Worm (Caenorhabditis elegans) whole organism, L4 larva: ENCODE measurements around the gene sdz-35.

ENCODE experiments used
- F37D6.2 ChIP-seq: sonication (generic microtip); optimal IDR thresholded peaks from 2 replicates; lab custom pipeline; 2016; ENCODE audit warnings: mild to moderate bottlenecking, missing genetic modification characterization, missing compliant biosample characterization
- R02D3.7 ChIP-seq: fragments of 150-350 bp; sonication (generic microtip); optimal IDR thresholded peaks from 3 replicates; lab custom pipeline; 2014; ENCODE audit warnings: missing biosample characterization, missing genetic modification characterization
- T20F7.1 ChIP-seq: fragments of 200-800 bp; sonication (Bioruptor generic); optimal IDR thresholded peaks from 2 replicates; lab custom pipeline; 2018; ENCODE audit warnings: mild to moderate bottlenecking, missing genetic modification characterization, missing compliant biosample characterization
- Y48G9A.11 ChIP-seq: fragments of 200-800 bp; sonication (Bioruptor generic); IDR thresholded peaks from 2 replicates; pipeline ENCODE4 v1.3.6; 2022; ENCODE audit warnings: missing genetic modification reagents, missing genetic modification characterization, missing compliant biosample characterization
- Y75B8A.6 ChIP-seq: fragments of 200-800 bp; sonication (Bioruptor generic); IDR thresholded peaks from 2 replicates; pipeline ENCODE4 v1.3.6; 2022; ENCODE audit warnings: missing genetic modification reagents, missing genetic modification characterization, missing compliant biosample characterization
- aha-1 ChIP-seq: fragments of 150-350 bp; peaks from one replicate; lab custom pipeline; 2014; ENCODE audit warnings: missing biosample characterization, missing genetic modification characterization
- attf-4 ChIP-seq: sonication (generic microtip); optimal IDR thresholded peaks from 3 replicates; lab custom pipeline; 2017; ENCODE audit warnings: missing biosample characterization, missing genetic modification characterization
- ceh-28 ChIP-seq: fragments of 150-350 bp; optimal IDR thresholded peaks from 2 replicates; lab custom pipeline; 2014; ENCODE audit warnings: missing biosample characterization, missing genetic modification reagents, missing genetic modification characterization
- ces-1 ChIP-seq: fragments of 150-350 bp; sonication (generic microtip); optimal IDR thresholded peaks from 4 replicates; lab custom pipeline; 2014; ENCODE audit warnings: missing biosample characterization, missing genetic modification reagents, missing genetic modification characterization
- cey-2 ChIP-seq: sonication (generic microtip); optimal IDR thresholded peaks from 3 replicates; lab custom pipeline; 2017; ENCODE audit warnings: missing genetic modification characterization, mild to moderate bottlenecking, missing compliant biosample characterization, antibody characterized with exemption, borderline replicate concordance; ENCODE audit not compliant: insufficient read depth
- daf-16 ChIP-seq, 3 experiments: sonication (generic microtip); optimal IDR thresholded peaks; 2 replicates each; lab custom pipeline; 2016 to 2017; ENCODE audit warnings: missing genetic modification characterization in 3 of 3, missing genetic modification reagents in 3 of 3, mild to moderate bottlenecking in 2 of 3, missing compliant biosample characterization in 2 of 3, missing biosample characterization in 1 of 3, moderate library complexity in 1 of 3
- daf-19 ChIP-seq: fragments of 200-800 bp; sonication (Bioruptor generic); conservative IDR thresholded peaks from 2 replicates; pipeline ENCODE4 v1.3.6; 2022; ENCODE audit warnings: missing genetic modification characterization, missing compliant biosample characterization
- egl-43 ChIP-seq: fragments of 200-800 bp; sonication (Bioruptor generic); IDR thresholded peaks from 2 replicates; pipeline ENCODE4 v1.3.6; 2022; ENCODE audit warnings: missing genetic modification reagents, missing genetic modification characterization, missing compliant biosample characterization
- fos-1 ChIP-seq: fragments of 150-350 bp; optimal IDR thresholded peaks from 2 replicates; lab custom pipeline; 2014; ENCODE audit warnings: missing biosample characterization, missing genetic modification characterization
- gei-8 ChIP-seq: fragments of 200-800 bp; sonication (Bioruptor generic); optimal IDR thresholded peaks from 2 replicates; lab custom pipeline; 2018; ENCODE audit warnings: mild to moderate bottlenecking, missing genetic modification characterization, missing compliant biosample characterization
- hif-1 ChIP-seq, 2 experiments: sonication (generic microtip); optimal IDR thresholded peaks; 2 replicates each; lab custom pipeline; 2016 to 2017; ENCODE audit warnings: missing compliant biosample characterization in 2 of 2, missing genetic modification characterization in 2 of 2, missing genetic modification reagents in 2 of 2, missing genotype in 2 of 2, mild to moderate bottlenecking in 1 of 2
- hlh-11 ChIP-seq: fragments of 200-800 bp; sonication (Bioruptor generic); optimal IDR thresholded peaks from 2 replicates; lab custom pipeline; 2018; ENCODE audit warnings: mild to moderate bottlenecking, missing genetic modification characterization, missing compliant biosample characterization
- hmg-1.1 ChIP-seq: fragments of 200-800 bp; sonication (Bioruptor generic); IDR thresholded peaks from 2 replicates; pipeline ENCODE4 v1.3.6; 2022; ENCODE audit warnings: missing genetic modification reagents, missing genetic modification characterization, missing compliant biosample characterization
- lin-1 ChIP-seq: fragments of 200-800 bp; sonication (Bioruptor generic); IDR thresholded peaks from 2 replicates; pipeline ENCODE4 v1.3.6; 2022; ENCODE audit warnings: missing genetic modification reagents, missing genetic modification characterization, missing compliant biosample characterization
- lin-13 ChIP-seq: fragments of 150-350 bp; optimal IDR thresholded peaks from 2 replicates; lab custom pipeline; 2014; ENCODE audit warnings: missing biosample characterization, missing genetic modification reagents, missing genetic modification characterization
- nhr-25 ChIP-seq: sonication (generic microtip); optimal IDR thresholded peaks from 2 replicates; lab custom pipeline; 2017; ENCODE audit warnings: missing genetic modification characterization, mild to moderate bottlenecking, missing compliant biosample characterization, antibody characterized with exemption, moderate library complexity, borderline replicate concordance; ENCODE audit not compliant: insufficient read depth
- nhr-42 ChIP-seq: fragments of 200-800 bp; sonication (Bioruptor generic); IDR thresholded peaks from 2 replicates; pipeline ENCODE4 v1.3.6; 2022; ENCODE audit warnings: missing genetic modification characterization, missing compliant biosample characterization
- nhr-48 ChIP-seq: sonication (generic microtip); optimal IDR thresholded peaks from 2 replicates; lab custom pipeline; 2016; ENCODE audit warnings: mild to moderate bottlenecking, missing genetic modification characterization, missing compliant biosample characterization
- set-16 ChIP-seq: fragments of 200-800 bp; sonication (Bioruptor generic); IDR thresholded peaks from 2 replicates; pipeline ENCODE4 v1.3.6; 2022; ENCODE audit warnings: missing genetic modification reagents, missing genetic modification characterization, missing compliant biosample characterization
- spr-3 ChIP-seq: fragments of 200-800 bp; sonication (Bioruptor generic); optimal IDR thresholded peaks from 2 replicates; lab custom pipeline; 2018; ENCODE audit warnings: mild to moderate bottlenecking, missing genetic modification characterization, missing compliant biosample characterization
- unc-130 ChIP-seq: sonication (generic microtip); optimal IDR thresholded peaks from 2 replicates; lab custom pipeline; 2016; ENCODE audit warnings: missing genetic modification reagents, missing genetic modification characterization, missing compliant biosample characterization
- unc-62 ChIP-seq, 3 experiments: fragments of 150-350 bp in 1 of 3; sonication (generic microtip); optimal IDR thresholded peaks in 2 of 3; peaks in 1 of 3; 1 replicate in 1 of 3; 2 replicates in 2 of 3; lab custom pipeline; 2014 to 2017; ENCODE audit warnings: missing biosample characterization in 3 of 3, missing genetic modification characterization in 3 of 3, missing genetic modification reagents in 3 of 3, missing genotype in 1 of 3
- vab-7 ChIP-seq: fragments of 200-800 bp; sonication (Bioruptor generic); IDR thresholded peaks from 2 replicates; pipeline ENCODE4 v1.3.6; 2022; ENCODE audit warnings: missing genetic modification reagents, missing genetic modification characterization, missing compliant biosample characterization
- zag-1 ChIP-seq: fragments of 150-350 bp; optimal IDR thresholded peaks from 2 replicates; lab custom pipeline; 2014; ENCODE audit warnings: missing biosample characterization, missing genetic modification characterization
- zip-11 ChIP-seq: fragments of 200-800 bp; sonication (Bioruptor generic); IDR thresholded peaks from 2 replicates; pipeline ENCODE4 v1.3.6; 2022; ENCODE audit warnings: missing genetic modification characterization, missing compliant biosample characterization
- zip-2 ChIP-seq: fragments of 150-350 bp; optimal IDR thresholded peaks from 2 replicates; lab custom pipeline; 2014; ENCODE audit warnings: missing biosample characterization, missing genetic modification characterization

The sdz-35 gene

ce11 chrII:3208679-3209078, at the start of gene sdz-35:
sdz-35 (minus strand) TSS chrII:3208779.
- TF ChIP-seq R02D3.7 (tag; lab: Kevin White, UChicago), result no peak
- TF ChIP-seq daf-19 (GFP tag; lab: Robert Waterston, UW), result no peak
- TF ChIP-seq F37D6.2 (tag; lab: Kevin White, UChicago), result no peak
- TF ChIP-seq unc-62 (GFP tag; optimal IDR thresholded peaks at IDR 0.05 in 1 of 2; lab: Kevin White, UChicago), result no peak
- no peak for TF ChIP-seq unc-62 (tag; optimal IDR thresholded peaks at IDR 0.05; lab: Kevin White, UChicago)
- TF ChIP-seq nhr-48 (tag; lab: Kevin White, UChicago), result no peak
- TF ChIP-seq lin-1 (GFP tag; lab: Robert Waterston, UW), result no peak
- TF ChIP-seq fos-1 (tag; lab: Kevin White, UChicago), result no peak

ce11 chrII:3251782-3252181, 43.2 kb upstream of the sdz-35 start:
- no peak for TF ChIP-seq attf-4 (tag; lab: Kevin White, UChicago)
- TF ChIP-seq aha-1 (tag; lab: Kevin White, UChicago), result peak; percentile 96
- TF ChIP-seq, all 104 proteins: peak for 1

ce11 chrII:3250195-3250594, 41.6 kb upstream of the sdz-35 start:
- no peak for TF ChIP-seq unc-62 (GFP tag; optimal IDR thresholded peaks at IDR 0.05 in 1 of 2; lab: Kevin White, UChicago)
- no peak for TF ChIP-seq unc-62 (tag; optimal IDR thresholded peaks at IDR 0.05; lab: Kevin White, UChicago)
- no peak for TF ChIP-seq hmg-1.1 (GFP tag; lab: Robert Waterston, UW)
- TF ChIP-seq set-16, result peak; percentile 60; the same call in 1 of the 2 replicates
- no peak for TF ChIP-seq Y75B8A.6 (GFP tag; lab: Robert Waterston, UW)
- TF ChIP-seq cey-2 (tag; lab: Kevin White, UChicago), result no peak

- TF ChIP-seq nhr-42, result no peak
- no peak for TF ChIP-seq daf-16 (GFP tag; optimal IDR thresholded peaks at IDR 0.05; lab: Kevin White, UChicago)
- TF ChIP-seq daf-16 (tag; optimal IDR thresholded peaks at IDR 0.05; lab: Kevin White, UChicago), result no peak
- no peak for TF ChIP-seq ces-1
- no peak for TF ChIP-seq zag-1 (tag; lab: Kevin White, UChicago)
- TF ChIP-seq egl-43, result no peak
- TF ChIP-seq gei-8 (GFP tag; lab: Kevin White, UChicago), result no peak
- no peak for TF ChIP-seq hlh-11 (tag; lab: Kevin White, UChicago)
- no peak for TF ChIP-seq vab-7 (GFP tag; lab: Robert Waterston, UW)
Measured at ce11 chrII:3249406-3249805, 40.8 kb upstream of the sdz-35 start, which contains the start of gene clec-124. clec-124 (plus strand) TSS chrII:3249706.

- TF ChIP-seq ceh-28 (tag; lab: Kevin White, UChicago), result no peak
- no peak for TF ChIP-seq unc-130
- TF ChIP-seq lin-13 (GFP tag; lab: Kevin White, UChicago), result no peak
- no peak for TF ChIP-seq T20F7.1 (GFP tag; lab: Kevin White, UChicago)
- no peak for TF ChIP-seq zip-2 (tag; lab: Kevin White, UChicago)
- no peak for TF ChIP-seq spr-3
- TF ChIP-seq nhr-25, result no peak
Measured at ce11 chrII:3248043-3248718, 39.6 kb upstream of the sdz-35 start, which contains the start of the genes fbxc-50 and C17F4.2. fbxc-50 (minus strand) TSS chrII:3248123. C17F4.2 (plus strand) TSS chrII:3248668.

ce11 chrII:3247556-3247955, 39.0 kb upstream of the sdz-35 start:
- no peak for TF ChIP-seq zip-11 (GFP tag; lab: Robert Waterston, UW)
- no peak for TF ChIP-seq hif-1 (tag; optimal IDR thresholded peaks at IDR 0.05; lab: Kevin White, UChicago)
- TF ChIP-seq vab-7 (GFP tag; lab: Robert Waterston, UW), result no peak
- TF ChIP-seq Y48G9A.11, result no peak
- TF ChIP-seq F37D6.2 (tag; lab: Kevin White, UChicago), result no peak
- peak; percentile 58; the same call in 1 of the 2 replicates for TF ChIP-seq set-16
- TF ChIP-seq, all 104 proteins: peak for 1
